Worm (Caenorhabditis elegans): ENCODE data around the gene srx-115.

srx-115 gene

ce11 chrV:8786245-8786644 is 14.5 kb downstream of the srx-115 start, which contains the start of gene sup-37:
sup-37 (plus strand) TSS chrV:8786545.
- TF ChIP-seq aly-2 (tag; optimal IDR thresholded peaks at IDR 0.05): no peak
- no peak for TF ChIP-seq nhr-77 (tag; optimal IDR thresholded peaks at IDR 0.05)
- no peak for TF ChIP-seq nhr-28 (tag; optimal IDR thresholded peaks at IDR 0.05)
- no peak for TF ChIP-seq lin-15B (tag; optimal IDR thresholded peaks at IDR 0.05)
- no peak for TF ChIP-seq ceh-16 (tag; optimal IDR thresholded peaks at IDR 0.05)
- TF ChIP-seq mdl-1 (tag; optimal IDR thresholded peaks at IDR 0.05): no peak
- TF ChIP-seq elt-2 (tag; optimal IDR thresholded peaks at IDR 0.05): no peak

ce11 chrV:8789345-8789744 is 17.6 kb downstream of the srx-115 start:
- TF ChIP-seq pha-4 (tag; optimal IDR thresholded peaks at IDR 0.05) (no peak), unc-62 (GFP tag; optimal IDR thresholded peaks at IDR 0.05) (no peak), ceh-82 (tag; optimal IDR thresholded peaks at IDR 0.05) (no peak), ceh-16 (tag; optimal IDR thresholded peaks at IDR 0.05) (no peak), elt-1 (tag; optimal IDR thresholded peaks at IDR 0.05) (no peak), nhr-25 (tag; optimal IDR thresholded peaks at IDR 0.05) (no peak), nfya-1 (tag; optimal IDR thresholded peaks at IDR 0.05; ENCODE audit: insufficient read depth) (no peak), egl-5 (tag; optimal IDR thresholded peaks at IDR 0.05) (no peak), lin-39 (tag; optimal IDR thresholded peaks at IDR 0.05) (no peak), ceh-28 (tag; optimal IDR thresholded peaks at IDR 0.05) (no peak)

- no peak for TF ChIP-seq fos-1 (tag; optimal IDR thresholded peaks at IDR 0.05)
- TF ChIP-seq hmg-11 (tag; optimal IDR thresholded peaks at IDR 0.05): no peak
- no peak for TF ChIP-seq nhr-12 (tag; optimal IDR thresholded peaks at IDR 0.05)
Observed at ce11 chrV:8792814-8793213, 21.1 kb downstream of the srx-115 start.

- peak; percentile 86 for TF ChIP-seq pqm-1 (tag; optimal IDR thresholded peaks at IDR 0.05)
- no peak for TF ChIP-seq nhr-25 (tag; optimal IDR thresholded peaks at IDR 0.05)
- TF ChIP-seq elt-3 (tag; optimal IDR thresholded peaks at IDR 0.05): no peak
- peak; percentile 53 for TF ChIP-seq elt-2 (tag; optimal IDR thresholded peaks at IDR 0.05)
- TF ChIP-seq eor-1 (tag; optimal IDR thresholded peaks at IDR 0.05): no peak
- no peak for TF ChIP-seq nfya-1 (tag; optimal IDR thresholded peaks at IDR 0.05; ENCODE audit: insufficient read depth)
Observed at ce11 chrV:8795499-8795898, 23.8 kb downstream of the srx-115 start.

ce11 chrV:8796246-8796645 is 24.5 kb downstream of the srx-115 start:
- TF ChIP-seq ztf-4 (tag; optimal IDR thresholded peaks at IDR 0.05) (no peak), elt-2 (tag; optimal IDR thresholded peaks at IDR 0.05) (peak; percentile 25)

ce11 chrV:8796889-8797288 is 25.2 kb downstream of the srx-115 start:
- TF ChIP-seq jun-1 (tag; optimal IDR thresholded peaks at IDR 0.05) (no peak), pha-4 (tag; optimal IDR thresholded peaks at IDR 0.05) (peak; percentile 44), ceh-9 (tag; optimal IDR thresholded peaks at IDR 0.05) (no peak)

- TF ChIP-seq mml-1 (tag; optimal IDR thresholded peaks at IDR 0.05) (no peak), egl-5 (tag; optimal IDR thresholded peaks at IDR 0.05) (no peak), pqm-1 (tag; optimal IDR thresholded peaks at IDR 0.05) (no peak), pha-4 (tag; optimal IDR thresholded peaks at IDR 0.05) (no peak), unc-62 (GFP tag; optimal IDR thresholded peaks at IDR 0.05) (no peak), hmg-11 (tag; optimal IDR thresholded peaks at IDR 0.05) (no peak), nhr-11 (tag; optimal IDR thresholded peaks at IDR 0.05) (no peak), elt-2 (tag; optimal IDR thresholded peaks at IDR 0.05) (peak; percentile 8)
Observed at ce11 chrV:8798470-8798869, 26.8 kb downstream of the srx-115 start.

- TF ChIP-seq elt-2 (tag; optimal IDR thresholded peaks at IDR 0.05): peak; percentile 21
- no peak for TF ChIP-seq fos-1 (tag; optimal IDR thresholded peaks at IDR 0.05)
- no peak for TF ChIP-seq egl-5 (tag; optimal IDR thresholded peaks at IDR 0.05)
- no peak for TF ChIP-seq unc-39 (tag; optimal IDR thresholded peaks at IDR 0.05)
- TF ChIP-seq ceh-16 (tag; optimal IDR thresholded peaks at IDR 0.05): no peak
- TF ChIP-seq fkh-2 (tag; optimal IDR thresholded peaks at IDR 0.05): no peak
- TF ChIP-seq nhr-25 (tag; optimal IDR thresholded peaks at IDR 0.05): peak; percentile 29
- no peak for TF ChIP-seq nhr-23 (tag; optimal IDR thresholded peaks at IDR 0.05)
- no peak for TF ChIP-seq ZK546.5 (tag; optimal IDR thresholded peaks at IDR 0.05)
- no peak for TF ChIP-seq mdl-1 (tag; optimal IDR thresholded peaks at IDR 0.05)
- TF ChIP-seq eor-1 (tag; optimal IDR thresholded peaks at IDR 0.05): no peak
- TF ChIP-seq nhr-77 (tag; optimal IDR thresholded peaks at IDR 0.05): no peak
Observed at ce11 chrV:8799293-8799812, 27.7 kb downstream of the srx-115 start.

Measured in whole organism, L3 larva.